Fruit fly (Drosophila melanogaster) whole organism: ENCODE results near the gene CG11588.

Experiments used
- CG8478 ChIP-seq: fragments of >200 bp; optimal IDR thresholded peaks from 2 replicates; lab custom pipeline; 2018; ENCODE audit warnings: inconsistent platforms
- Dll ChIP-seq: fragments of >200 bp; optimal IDR thresholded peaks from 2 replicates; lab custom pipeline; 2017
- EcR ChIP-seq, 2 experiments: fragments of >200 bp; optimal IDR thresholded peaks; 2 replicates each; lab custom pipeline; 2017; ENCODE audit warnings: missing biosample characterization in 2 of 2, missing genetic modification characterization in 2 of 2, missing genetic modification reagents in 2 of 2
- pan ChIP-seq: fragments of >200 bp; optimal IDR thresholded peaks from 2 replicates; lab custom pipeline; 2017
- psq ChIP-seq: fragments of >200 bp; optimal IDR thresholded peaks from 2 replicates; lab custom pipeline; 2017
- usp ChIP-seq: fragments of >200 bp; optimal IDR thresholded peaks from 2 replicates; lab custom pipeline; 2017; ENCODE audit warnings: missing biosample characterization, missing genetic modification characterization, mixed read lengths

DNA sequence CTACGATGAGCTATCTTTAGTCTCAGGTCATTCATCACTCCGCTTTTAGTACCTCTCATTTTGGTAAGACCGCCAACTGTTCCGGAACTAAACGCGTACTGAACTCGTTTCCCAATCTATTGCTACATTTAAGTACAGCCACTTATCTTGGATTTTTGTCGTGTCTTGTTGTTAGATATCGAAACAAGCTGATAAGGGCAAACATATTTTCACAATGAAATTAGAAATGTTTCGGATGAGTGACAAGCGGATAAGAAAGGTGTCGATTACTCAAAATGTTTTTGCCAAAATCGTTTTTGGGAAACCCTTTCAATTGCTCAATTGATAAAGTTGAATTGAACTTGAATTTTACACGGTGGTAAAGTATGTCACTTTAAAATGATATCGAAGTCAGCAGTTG, 32.4 kb upstream of the CG11588 start, which contains the start of gene CG5897:
- TF ChIP-seq pan (lab: Kevin White, UChicago), result no peak
- TF ChIP-seq psq (lab: Kevin White, UChicago), result no peak
- no peak for TF ChIP-seq CG8478 (lab: Kevin White, UChicago)
- no peak for TF ChIP-seq EcR (GFP tag; optimal IDR thresholded peaks at IDR 0.05; lab: Kevin White, UChicago)
- TF ChIP-seq Dll (lab: Kevin White, UChicago), result no peak
- no peak for TF ChIP-seq usp (GFP tag; lab: Kevin White, UChicago)
